Worm (Caenorhabditis elegans): Measurements from ENCODE around the gene tsp-8.

Gene tsp-8

ce11 chrX:14746948-14747347 lies 17.6 kb upstream of the tsp-8 start, which contains the start of gene C05G5.2 (continued):
- peak; percentile 89 for TF ChIP-seq C34F6.9 (tag; optimal IDR thresholded peaks at IDR 0.05)
- TF ChIP-seq snpc-4 (tag; optimal IDR thresholded peaks at IDR 0.05) = peak; percentile 80

DNA sequence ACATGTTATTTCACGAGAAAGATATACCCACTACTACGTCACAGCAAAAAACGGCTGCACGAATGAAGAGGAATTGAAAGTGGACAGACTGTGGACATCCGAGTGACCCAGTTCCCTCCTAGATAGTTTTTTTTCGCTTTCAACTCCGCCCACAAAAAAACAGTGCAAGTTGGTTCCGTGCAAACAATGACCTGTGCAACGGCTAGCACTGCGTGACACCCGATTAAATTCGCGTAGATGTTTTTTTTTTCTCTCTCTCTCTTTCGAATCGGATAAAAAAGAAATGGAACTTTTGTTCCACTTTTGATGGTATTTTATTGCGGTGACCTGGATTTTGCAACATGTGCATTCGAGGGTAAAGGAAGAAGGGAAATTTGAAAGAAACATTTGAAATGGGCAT lies 15.9 kb upstream of the tsp-8 start:
- TF ChIP-seq F13H6.1 (tag; optimal IDR thresholded peaks at IDR 0.05) (no peak), ceh-82 (tag; optimal IDR thresholded peaks at IDR 0.05) (no peak), sma-3 (GFP tag; optimal IDR thresholded peaks at IDR 0.05) (no peak), snpc-4 (tag; optimal IDR thresholded peaks at IDR 0.05) (no peak), sma-9 (GFP tag; optimal IDR thresholded peaks at IDR 0.05) (no peak), sma-9 (tag; optimal IDR thresholded peaks at IDR 0.05) (no peak), nhr-25 (tag; optimal IDR thresholded peaks at IDR 0.05) (no peak), egl-27 (tag; optimal IDR thresholded peaks at IDR 0.05) (no peak), peb-1 (tag; optimal IDR thresholded peaks at IDR 0.05) (no peak), alr-1 (tag; optimal IDR thresholded peaks at IDR 0.05) (no peak), skn-1 (tag; optimal IDR thresholded peaks at IDR 0.05) (no peak), elt-3 (tag; optimal IDR thresholded peaks at IDR 0.05) (no peak), lin-13 (GFP tag; optimal IDR thresholded peaks at IDR 0.05) (no peak), mab-5 (tag; optimal IDR thresholded peaks at IDR 0.05) (no peak), ZK546.5 (tag; optimal IDR thresholded peaks at IDR 0.05) (no peak), zag-1 (tag; optimal IDR thresholded peaks at IDR 0.05) (no peak), aly-2 (tag; optimal IDR thresholded peaks at IDR 0.05) (no peak), unc-62 (GFP tag; optimal IDR thresholded peaks at IDR 0.05) (no peak), ztf-11 (tag; optimal IDR thresholded peaks at IDR 0.05) (no peak)

- TF ChIP-seq nhr-21 (tag; optimal IDR thresholded peaks at IDR 0.05) (peak; percentile 11), gmeb-1 (tag; optimal IDR thresholded peaks at IDR 0.05) (peak; percentile 10), fos-1 (tag; optimal IDR thresholded peaks at IDR 0.05) (peak; percentile 51), snpc-4 (tag; optimal IDR thresholded peaks at IDR 0.05) (peak; percentile 61), lin-13 (GFP tag; optimal IDR thresholded peaks at IDR 0.05) (no peak), zag-1 (tag; optimal IDR thresholded peaks at IDR 0.05) (peak; percentile 57)
Observed at ce11 chrX:14744496-14744895, 15.2 kb upstream of the tsp-8 start.

DNA sequence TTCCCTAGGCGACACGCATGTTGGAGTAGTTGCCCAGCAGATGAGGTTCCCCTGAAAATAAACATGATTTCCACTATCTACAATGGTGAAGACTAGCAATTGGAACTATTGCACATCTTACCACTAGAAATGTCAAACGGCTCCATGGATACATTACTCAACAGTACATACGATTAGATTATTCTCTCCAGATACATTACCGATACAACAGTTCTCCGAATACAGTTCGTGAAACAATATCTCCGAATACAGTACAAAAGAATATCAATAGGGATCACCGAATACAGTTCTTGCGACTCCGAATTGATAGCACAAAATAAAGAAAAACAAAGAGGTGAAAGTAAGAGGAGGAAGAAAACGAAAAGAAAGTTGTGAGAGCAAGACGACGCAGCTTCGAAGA lies 14.5 kb upstream of the tsp-8 start, which contains the start of gene C05G5.7:
Gene C05G5.7, minus strand, starts transcription at position 1 of the 400 bp plus-strand sequence.
- TF ChIP-seq C34F6.9 (tag; optimal IDR thresholded peaks at IDR 0.05) = no peak
- TF ChIP-seq sma-3 (GFP tag; optimal IDR thresholded peaks at IDR 0.05) = no peak
- no peak for TF ChIP-seq unc-39 (tag; optimal IDR thresholded peaks at IDR 0.05)
- TF ChIP-seq nhr-77 (tag; optimal IDR thresholded peaks at IDR 0.05) = no peak
- TF ChIP-seq sem-4 (tag; optimal IDR thresholded peaks at IDR 0.05) = no peak
- TF ChIP-seq elt-1 (tag; optimal IDR thresholded peaks at IDR 0.05) = no peak
- TF ChIP-seq mab-5 (tag; optimal IDR thresholded peaks at IDR 0.05) = no peak
- no peak for TF ChIP-seq mbf-1 (tag; optimal IDR thresholded peaks at IDR 0.05)
- TF ChIP-seq crh-2 (tag; optimal IDR thresholded peaks at IDR 0.05) = no peak
- TF ChIP-seq ama-1 (optimal IDR thresholded peaks at IDR 0.05) = no peak
- no peak for TF ChIP-seq fos-1 (tag; optimal IDR thresholded peaks at IDR 0.05)
- TF ChIP-seq Y55F3AM.14 (GFP tag; optimal IDR thresholded peaks at IDR 0.05) = no peak
- no peak for TF ChIP-seq snpc-4 (tag; optimal IDR thresholded peaks at IDR 0.05)
- TF ChIP-seq lin-39 (tag; optimal IDR thresholded peaks at IDR 0.05) = no peak
- TF ChIP-seq egl-27 (tag; optimal IDR thresholded peaks at IDR 0.05) = no peak
- TF ChIP-seq ceh-82 (tag; optimal IDR thresholded peaks at IDR 0.05) = no peak
- no peak for TF ChIP-seq nhr-12 (tag; optimal IDR thresholded peaks at IDR 0.05)
- no peak for TF ChIP-seq skn-1 (tag; optimal IDR thresholded peaks at IDR 0.05)

DNA sequence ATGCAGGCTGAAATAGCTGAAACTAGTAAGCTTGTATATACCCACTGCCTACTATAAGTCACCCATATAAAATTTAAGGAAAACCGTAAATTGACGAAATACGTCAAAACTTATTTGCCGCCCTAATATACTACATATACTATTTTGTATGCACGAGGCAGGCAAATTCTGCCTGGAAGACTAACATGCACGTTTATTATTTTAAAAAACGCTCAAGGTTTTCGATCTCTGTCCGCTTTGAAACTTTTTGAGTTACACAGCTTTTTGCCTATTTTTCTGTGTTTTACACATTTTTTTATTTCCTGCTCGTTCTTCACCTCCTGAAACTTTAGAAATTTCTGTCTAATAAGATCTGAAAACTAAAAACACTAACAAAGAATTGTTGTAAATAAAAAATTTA lies 13.9 kb upstream of the tsp-8 start:
- TF ChIP-seq ama-1 (optimal IDR thresholded peaks at IDR 0.05) (peak; percentile 21), lin-11 (tag; optimal IDR thresholded peaks at IDR 0.05) (no peak), ceh-82 (tag; optimal IDR thresholded peaks at IDR 0.05) (no peak), lsy-2 (tag; optimal IDR thresholded peaks at IDR 0.05) (peak in 1 of 2 experiments; percentile 34)

- TF ChIP-seq blmp-1 (tag; optimal IDR thresholded peaks at IDR 0.05; ENCODE audit: insufficient read depth) (no peak), lin-13 (GFP tag; optimal IDR thresholded peaks at IDR 0.05) (no peak), nhr-129 (tag; optimal IDR thresholded peaks at IDR 0.05) (peak; percentile 9), R02D3.7 (tag; optimal IDR thresholded peaks at IDR 0.05) (no peak), nhr-237 (tag; optimal IDR thresholded peaks at IDR 0.05) (no peak), crh-2 (tag; optimal IDR thresholded peaks at IDR 0.05) (peak; percentile 18), lin-11 (tag; optimal IDR thresholded peaks at IDR 0.05) (no peak), mdl-1 (tag; optimal IDR thresholded peaks at IDR 0.05) (peak in 1 of 2 experiments; percentile 31), lsy-2 (tag; optimal IDR thresholded peaks at IDR 0.05) (no peak)
Observed at ce11 chrX:14740019-14740418, 10.7 kb upstream of the tsp-8 start, which contains the start of gene C05G5.1. C05G5.1 (minus strand) TSS chrX:14740119.

All from whole organism, L2 larva.